Fruit fly (Drosophila melanogaster): Measurements from ENCODE around the gene CG6059.

DNA sequence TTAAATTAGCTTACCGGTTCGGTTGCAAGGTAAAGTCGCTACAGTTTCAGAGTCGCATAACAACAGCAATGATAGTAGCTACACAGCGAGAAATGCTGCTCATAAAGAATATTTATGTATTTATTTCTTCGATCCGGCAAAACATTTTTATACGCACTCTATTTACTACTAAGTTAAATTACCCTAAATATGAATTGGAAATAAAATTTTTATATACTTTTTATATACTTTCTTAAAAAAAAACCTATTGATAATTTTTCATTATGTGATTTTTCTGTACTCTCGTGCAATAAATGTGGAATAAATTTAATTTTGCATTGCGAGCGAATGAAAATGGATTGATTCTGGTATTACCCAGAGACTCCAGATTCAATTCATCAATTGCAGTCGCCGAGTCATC, 23.6 kb downstream of the CG6059 start, which contains the start of gene Jhbp11:
- no peak for TF ChIP-seq br (GFP tag; optimal IDR thresholded peaks at IDR 0.05)
- no peak for TF ChIP-seq OdsH (GFP tag; optimal IDR thresholded peaks at IDR 0.05)
- no peak for TF ChIP-seq Mio (GFP tag; optimal IDR thresholded peaks at IDR 0.05)
- no peak for TF ChIP-seq HLH106 (tag; optimal IDR thresholded peaks at IDR 0.05)
- TF ChIP-seq tai (GFP tag; optimal IDR thresholded peaks at IDR 0.05), result no peak

Measured in whole organism, wandering third instar larva.